Fruit fly (Drosophila melanogaster): ENCODE measurements around the gene 140up.

Gene 140up

dm6 chr3R:14108158-14108921 is 17.0 kb downstream of the 140up start, which contains the start of gene CG12402 (continued):
- peak; percentile 87 for TF ChIP-seq CG5953 (GFP tag; IDR thresholded peaks at IDR 0.05)
- TF ChIP-seq lab (GFP tag; optimal IDR thresholded peaks at IDR 0.05), result peak; percentile 89
- peak; percentile 74 for TF ChIP-seq CG15514 (GFP tag; optimal IDR thresholded peaks at IDR 0.05)
- peak; percentile 89 for TF ChIP-seq zfh1 (GFP tag; IDR thresholded peaks at IDR 0.05)
- peak; percentile 59; the same call in 2 of the 3 replicates for TF ChIP-seq CG34224 (GFP tag; IDR thresholded peaks at IDR 0.05; ENCODE audit: partially characterized antibody)
- TF ChIP-seq CG2116 (GFP tag; optimal IDR thresholded peaks at IDR 0.05), result peak; percentile 49
- peak; percentile 45 for TF ChIP-seq HmgD (GFP tag; optimal IDR thresholded peaks at IDR 0.05)
- TF ChIP-seq CG8478 (optimal IDR thresholded peaks at IDR 0.05), result no peak
- peak; percentile 86 for TF ChIP-seq tgo (GFP tag; IDR thresholded peaks at IDR 0.05)
- TF ChIP-seq eyg (GFP tag; optimal IDR thresholded peaks at IDR 0.05), result peak; percentile 6
- peak; percentile 79 for TF ChIP-seq CG1603 (tag; optimal IDR thresholded peaks at IDR 0.05)
- TF ChIP-seq vnd (GFP tag; IDR thresholded peaks at IDR 0.05; ENCODE audit: partially characterized antibody), result no peak
- peak; percentile 27 for TF ChIP-seq crc (GFP tag; optimal IDR thresholded peaks at IDR 0.05)
- peak; percentile 81 for TF ChIP-seq kah (GFP tag; optimal IDR thresholded peaks at IDR 0.05)
- peak; percentile 81 for TF ChIP-seq CG32772 (GFP tag; IDR thresholded peaks at IDR 0.05)
- TF ChIP-seq Abd-B (GFP tag; optimal IDR thresholded peaks at IDR 0.05), result peak; percentile 71
- peak; percentile 61; the same call in 1 of the 2 replicates for TF ChIP-seq sim (GFP tag; IDR thresholded peaks at IDR 0.05)
- peak; percentile 64 for TF ChIP-seq scrt (GFP tag; optimal IDR thresholded peaks at IDR 0.05)
- peak; percentile 44 for TF ChIP-seq CG4854 (GFP tag; optimal IDR thresholded peaks at IDR 0.05)
- peak; percentile 24 for TF ChIP-seq Myb (GFP tag; optimal IDR thresholded peaks at IDR 0.05)
- peak; percentile 80 for TF ChIP-seq CG11456 (GFP tag; IDR thresholded peaks at IDR 0.05)
- peak; percentile 88 for TF ChIP-seq ken (GFP tag; IDR thresholded peaks at IDR 0.05)
- TF ChIP-seq Mad (GFP tag; optimal IDR thresholded peaks at IDR 0.05), result peak; percentile 74
- TF ChIP-seq ci (GFP tag; IDR thresholded peaks at IDR 0.05), result peak; percentile 96
- peak; percentile 87 for TF ChIP-seq CG10366 (GFP tag; IDR thresholded peaks at IDR 0.05)
- TF ChIP-seq HLH54F (GFP tag; optimal IDR thresholded peaks at IDR 0.05), result peak; percentile 19
- no peak for TF ChIP-seq nerfin-2 (GFP tag; IDR thresholded peaks at IDR 0.05; ENCODE audit: partially characterized antibody)
- peak; percentile 90 for TF ChIP-seq stc (GFP tag; IDR thresholded peaks at IDR 0.05)
- peak; percentile 49 for TF ChIP-seq ash1 (GFP tag; optimal IDR thresholded peaks at IDR 0.05)
- peak; percentile 68 for TF ChIP-seq CG12155 (GFP tag; optimal IDR thresholded peaks at IDR 0.05)
- peak; percentile 69 to 94 for TF ChIP-seq Hr51 (GFP tag; optimal IDR thresholded peaks at IDR 0.05)
- peak; percentile 85 for TF ChIP-seq CoRest (tag; optimal IDR thresholded peaks at IDR 0.05)
- TF ChIP-seq Usf (GFP tag; optimal IDR thresholded peaks at IDR 0.05), result no peak
- TF ChIP-seq h (optimal IDR thresholded peaks at IDR 0.05), result no peak
- peak; percentile 69 for TF ChIP-seq odd (GFP tag; optimal IDR thresholded peaks at IDR 0.05)
- peak; percentile 84 for TF ChIP-seq Aef1 (GFP tag; IDR thresholded peaks at IDR 0.05)
- TF ChIP-seq grn (GFP tag; optimal IDR thresholded peaks at IDR 0.05), result peak; percentile 79
- peak; percentile 63 for TF ChIP-seq CG17612 (GFP tag; IDR thresholded peaks at IDR 0.05)
- peak; percentile 91 for TF ChIP-seq gem (tag; optimal IDR thresholded peaks at IDR 0.05)
- TF ChIP-seq CG34422 (GFP tag; IDR thresholded peaks at IDR 0.05), result peak; percentile 91
- TF ChIP-seq CG6854 (GFP tag; optimal IDR thresholded peaks at IDR 0.05), result peak; percentile 68
- peak; percentile 36 for TF ChIP-seq CG12744 (GFP tag; optimal IDR thresholded peaks at IDR 0.05)
- no peak for TF ChIP-seq CG16813 (GFP tag; IDR thresholded peaks at IDR 0.05; ENCODE audit: partially characterized antibody)
- peak; percentile 61 for TF ChIP-seq croc (GFP tag; conservative IDR thresholded peaks at IDR 0.05)
- TF ChIP-seq CG10543 (GFP tag; optimal IDR thresholded peaks at IDR 0.05), result peak; percentile 78
- peak; percentile 52 for TF ChIP-seq CG9932 (GFP tag; IDR thresholded peaks at IDR 0.05)
- TF ChIP-seq CG4360 (GFP tag; IDR thresholded peaks at IDR 0.05), result peak; percentile 67
- TF ChIP-seq Xrp1 (GFP tag; IDR thresholded peaks at IDR 0.05), result peak; percentile 91
- peak; percentile 89 for TF ChIP-seq CG14441 (GFP tag; IDR thresholded peaks at IDR 0.05)
- TF ChIP-seq al (GFP tag; IDR thresholded peaks at IDR 0.05), result peak; percentile 25; the same call in 1 of the 2 replicates

Measured in whole organism, embryonic.